Worm (Caenorhabditis elegans): Measurements from ENCODE around the gene his-5.

DNA sequence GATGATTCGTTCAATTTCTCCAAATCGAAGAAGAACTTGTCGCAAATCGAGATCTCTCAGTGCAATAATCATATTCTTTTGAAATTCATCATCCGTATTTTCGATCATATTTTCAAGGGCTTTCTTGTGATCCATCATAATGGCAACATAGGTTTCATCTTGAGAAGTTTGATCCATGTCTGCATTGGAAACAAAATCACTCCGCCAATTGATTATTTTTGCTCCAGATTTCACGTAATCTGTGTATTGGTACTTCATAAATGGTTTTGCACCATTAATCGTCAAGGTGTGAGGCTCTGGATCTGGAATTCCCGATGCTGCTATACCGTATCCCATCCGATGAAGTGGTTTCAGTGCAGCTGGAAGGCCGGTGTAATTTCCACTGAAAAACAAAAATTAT lies 18.6 kb upstream of the his-5 start:
- TF ChIP-seq flt-1 (GFP tag; IDR thresholded peaks at IDR 0.05): no peak
- TF ChIP-seq ztf-23 (GFP tag; IDR thresholded peaks at IDR 0.05): no peak
- no peak for TF ChIP-seq cog-1 (tag; optimal IDR thresholded peaks at IDR 0.05)
- TF ChIP-seq klf-2 (GFP tag; conservative IDR thresholded peaks at IDR 0.05): no peak
- no peak for TF ChIP-seq ztf-29 (GFP tag; IDR thresholded peaks at IDR 0.05)
- TF ChIP-seq tab-1 (GFP tag; IDR thresholded peaks at IDR 0.05): no peak
- TF ChIP-seq ref-1 (GFP tag; conservative IDR thresholded peaks at IDR 0.05): no peak
- no peak for TF ChIP-seq T22C8.4 (GFP tag; IDR thresholded peaks at IDR 0.05)
- TF ChIP-seq med-1 (GFP tag; optimal IDR thresholded peaks at IDR 0.05; ENCODE audit: insufficient read depth): no peak

All from whole organism, midembryonic.